Worm (Caenorhabditis elegans): ENCODE results near the gene T28A11.19.

T28A11.19 gene

DNA sequence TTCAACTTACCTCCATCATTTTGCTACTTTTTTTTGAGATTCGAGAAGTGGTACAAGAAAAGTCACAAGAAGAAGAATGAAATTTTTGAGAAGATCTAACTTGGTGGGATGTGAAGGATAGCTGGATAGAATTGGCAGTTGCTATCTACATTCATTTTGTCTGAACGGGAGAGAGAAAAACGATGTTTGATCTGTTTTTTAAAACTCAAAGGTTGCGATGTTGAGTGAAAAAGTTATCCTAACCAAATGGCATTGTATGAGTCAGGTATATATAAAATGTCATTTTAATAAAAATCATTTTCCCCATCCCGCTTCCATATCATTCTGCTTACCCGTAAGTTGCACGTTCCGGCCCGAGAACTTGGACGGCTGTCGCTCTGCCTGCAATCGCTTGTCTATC lies 20.0 kb upstream of the T28A11.19 start, which contains the start of gene F35F10.6:
F35F10.6 (minus strand) TSS at position 101 of the 400 bp plus-strand sequence.
- TF ChIP-seq lsy-12 (tag; optimal IDR thresholded peaks at IDR 0.05) = no peak
- TF ChIP-seq nhr-12 (tag; optimal IDR thresholded peaks at IDR 0.05) = no peak

DNA sequence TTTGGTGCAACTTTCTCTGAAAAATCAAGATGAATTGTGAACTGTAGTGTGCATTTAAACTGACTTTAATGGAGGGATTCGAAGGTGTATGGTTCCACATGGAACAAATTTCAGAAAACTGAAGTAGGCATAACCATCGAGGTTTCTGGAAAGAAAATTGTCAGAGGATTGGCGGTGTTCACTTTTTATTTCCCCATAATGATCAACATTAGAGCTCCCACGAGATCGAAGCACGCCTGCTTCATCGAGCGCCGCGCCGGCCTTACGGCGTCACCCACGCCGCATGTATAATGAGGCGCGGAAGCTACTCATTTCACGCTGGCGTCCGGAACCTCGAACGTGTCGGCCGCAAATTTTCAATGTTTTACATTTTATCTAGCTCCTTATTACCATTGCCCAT lies 18.8 kb upstream of the T28A11.19 start:
- TF ChIP-seq ceh-16 (tag; optimal IDR thresholded peaks at IDR 0.05) (no peak), nhr-28 (tag; optimal IDR thresholded peaks at IDR 0.05) (no peak), nhr-23 (tag; optimal IDR thresholded peaks at IDR 0.05) (no peak), elt-3 (tag; optimal IDR thresholded peaks at IDR 0.05) (no peak), nhr-25 (tag; optimal IDR thresholded peaks at IDR 0.05) (no peak), ama-1 (optimal IDR thresholded peaks at IDR 0.05) (no peak), nhr-76 (tag; optimal IDR thresholded peaks at IDR 0.05) (no peak), fkh-2 (tag; optimal IDR thresholded peaks at IDR 0.05) (no peak), unc-62 (GFP tag; optimal IDR thresholded peaks at IDR 0.05) (no peak), ceh-82 (tag; optimal IDR thresholded peaks at IDR 0.05) (no peak), mml-1 (tag; optimal IDR thresholded peaks at IDR 0.05) (no peak), nfya-1 (tag; optimal IDR thresholded peaks at IDR 0.05; ENCODE audit: insufficient read depth) (no peak), eor-1 (tag; optimal IDR thresholded peaks at IDR 0.05) (no peak), jun-1 (tag; optimal IDR thresholded peaks at IDR 0.05) (no peak), ceh-9 (tag; optimal IDR thresholded peaks at IDR 0.05) (no peak), skn-1 (tag; optimal IDR thresholded peaks at IDR 0.05) (no peak)

DNA sequence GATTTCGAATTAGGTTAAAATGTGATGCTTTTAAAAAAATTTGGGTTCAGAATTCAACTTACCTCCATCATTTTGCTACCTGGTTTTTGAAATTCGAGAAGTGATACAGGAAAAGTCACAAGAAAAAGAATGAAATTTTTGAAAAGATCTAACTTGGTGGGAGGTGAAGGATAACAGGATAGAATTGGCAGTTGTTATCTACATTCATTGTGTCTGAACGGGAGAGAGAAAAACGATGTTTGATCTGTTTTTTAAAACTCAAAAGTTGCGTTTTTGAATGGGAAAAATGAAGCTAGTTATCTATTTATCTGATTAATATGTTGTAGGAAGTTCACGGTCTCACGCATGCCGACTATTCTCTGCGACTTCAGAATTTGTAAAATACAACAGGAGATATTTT lies 18.0 kb upstream of the T28A11.19 start, which contains the start of gene F35F10.7:
F35F10.7 (minus strand) TSS at position 101 of the 400 bp plus-strand sequence.
- TF ChIP-seq snpc-4 (tag; optimal IDR thresholded peaks at IDR 0.05) (no peak), unc-62 (GFP tag; optimal IDR thresholded peaks at IDR 0.05) (no peak), skn-1 (tag; optimal IDR thresholded peaks at IDR 0.05) (no peak), pha-4 (tag; optimal IDR thresholded peaks at IDR 0.05) (no peak), elt-1 (tag; optimal IDR thresholded peaks at IDR 0.05) (no peak), nhr-23 (tag; optimal IDR thresholded peaks at IDR 0.05) (no peak), sea-2 (GFP tag; optimal IDR thresholded peaks at IDR 0.05) (no peak), ama-1 (optimal IDR thresholded peaks at IDR 0.05) (no peak), fkh-2 (tag; optimal IDR thresholded peaks at IDR 0.05) (no peak), hmg-11 (tag; optimal IDR thresholded peaks at IDR 0.05) (no peak)

- TF ChIP-seq aly-2 (tag; optimal IDR thresholded peaks at IDR 0.05) = no peak
- no peak for TF ChIP-seq egl-27 (tag; optimal IDR thresholded peaks at IDR 0.05)
- no peak for TF ChIP-seq sea-2 (GFP tag; optimal IDR thresholded peaks at IDR 0.05)
- no peak for TF ChIP-seq nhr-11 (tag; optimal IDR thresholded peaks at IDR 0.05)
- TF ChIP-seq zag-1 (tag; optimal IDR thresholded peaks at IDR 0.05) = no peak
- TF ChIP-seq eor-1 (tag; optimal IDR thresholded peaks at IDR 0.05) = no peak
- TF ChIP-seq nhr-77 (tag; optimal IDR thresholded peaks at IDR 0.05) = no peak
- no peak for TF ChIP-seq snpc-4 (tag; optimal IDR thresholded peaks at IDR 0.05)
- TF ChIP-seq nfya-1 (tag; optimal IDR thresholded peaks at IDR 0.05; ENCODE audit: insufficient read depth) = no peak
- no peak for TF ChIP-seq pha-4 (tag; optimal IDR thresholded peaks at IDR 0.05)
- no peak for TF ChIP-seq ama-1 (optimal IDR thresholded peaks at IDR 0.05)
These were observed 15.3 kb upstream of the T28A11.19 start, which contains the start of gene F35F10.5 for ce11 chrV:3284629-3285028. Gene F35F10.5 (plus strand): TSS chrV:3284929.

DNA sequence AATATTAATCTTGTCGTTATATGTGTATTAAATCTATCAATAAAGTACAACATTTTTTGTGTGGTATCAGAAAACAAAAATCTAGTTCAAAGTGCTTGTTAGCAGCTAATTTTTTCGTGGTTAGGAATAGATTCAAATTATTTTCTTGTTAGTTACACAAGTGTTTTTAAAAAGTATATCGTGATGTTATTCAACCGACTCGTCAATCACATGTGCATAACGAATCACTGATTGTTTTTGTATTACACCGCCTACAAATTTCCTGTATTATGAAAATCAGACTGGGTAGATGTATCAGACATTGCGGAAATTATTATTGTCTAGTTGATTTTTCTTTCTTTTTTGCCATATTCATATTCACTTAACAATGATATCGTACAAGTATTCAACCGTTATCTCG lies 13.6 kb upstream of the T28A11.19 start, which contains the start of gene str-64:
str-64 (plus strand) TSS at position 301 of the 400 bp plus-strand sequence.
- no peak for TF ChIP-seq ztf-4 (tag; optimal IDR thresholded peaks at IDR 0.05)
- no peak for TF ChIP-seq fkh-10 (GFP tag; optimal IDR thresholded peaks at IDR 0.05)
- no peak for TF ChIP-seq nhr-12 (tag; optimal IDR thresholded peaks at IDR 0.05)
- no peak for TF ChIP-seq elt-2 (tag; optimal IDR thresholded peaks at IDR 0.05)
- TF ChIP-seq daf-12 (tag; optimal IDR thresholded peaks at IDR 0.05) = no peak
- no peak for TF ChIP-seq nhr-11 (tag; optimal IDR thresholded peaks at IDR 0.05)
- no peak for TF ChIP-seq nhr-25 (tag; optimal IDR thresholded peaks at IDR 0.05)
- no peak for TF ChIP-seq ztf-11 (tag; optimal IDR thresholded peaks at IDR 0.05)
- TF ChIP-seq fos-1 (tag; optimal IDR thresholded peaks at IDR 0.05) = no peak
- TF ChIP-seq lin-39 (tag; optimal IDR thresholded peaks at IDR 0.05) = no peak
- TF ChIP-seq nhr-23 (tag; optimal IDR thresholded peaks at IDR 0.05) = no peak
- TF ChIP-seq nhr-237 (tag; optimal IDR thresholded peaks at IDR 0.05) = no peak
- no peak for TF ChIP-seq zag-1 (tag; optimal IDR thresholded peaks at IDR 0.05)
